Fruit fly (Drosophila melanogaster) whole organism, embryonic: ENCODE measurements around the gene cold.

ENCODE experiments used
- Atf-2 ChIP-seq: fragments of 200-800 bp; sonication (Bioruptor generic); optimal IDR thresholded peaks from 2 replicates; lab custom pipeline; 2016; ENCODE audit warnings: missing biosample characterization, missing genetic modification characterization
- CG10209 ChIP-seq: fragments of 200-800 bp; sonication (Bioruptor generic); optimal IDR thresholded peaks from 3 replicates; lab custom pipeline; 2017; ENCODE audit warnings: missing biosample characterization, mild to moderate bottlenecking, missing genetic modification characterization, missing genetic modification reagents
- CG10565 ChIP-seq: fragments of 200-800 bp; sonication (Bioruptor generic); optimal IDR thresholded peaks from 3 replicates; lab custom pipeline; 2016; ENCODE audit warnings: missing biosample characterization, mild to moderate bottlenecking, missing genetic modification characterization
- CG12299 ChIP-seq: fragments of 200-800 bp; sonication (Bioruptor generic); optimal IDR thresholded peaks from 2 replicates; lab custom pipeline; 2018; ENCODE audit warnings: missing biosample characterization, mild to moderate bottlenecking, missing genetic modification characterization
- CG12769 ChIP-seq: fragments of 200-800 bp; sonication (Bioruptor generic); optimal IDR thresholded peaks from 2 replicates; lab custom pipeline; 2019; ENCODE audit warnings: missing biosample characterization, mild to moderate bottlenecking, missing genetic modification characterization, moderate library complexity
- CG13287 ChIP-seq: fragments of 200-800 bp; sonication (Bioruptor generic); IDR thresholded peaks from 2 replicates; pipeline ENCODE4 v1.3.6; 2022; ENCODE audit warnings: missing biosample characterization, missing genetic modification characterization; ENCODE audit not compliant: partially characterized antibody
- CG13296 ChIP-seq: fragments of 200-800 bp; sonication (Bioruptor generic); optimal IDR thresholded peaks from 3 replicates; lab custom pipeline; 2018; ENCODE audit warnings: missing biosample characterization, mild to moderate bottlenecking, missing genetic modification characterization
- CG13424 ChIP-seq: fragments of 200-800 bp; sonication (Bioruptor generic); optimal IDR thresholded peaks from 2 replicates; lab custom pipeline; 2019; ENCODE audit warnings: missing biosample characterization, mild to moderate bottlenecking, missing genetic modification characterization, moderate library complexity
- CG16863 ChIP-seq: fragments of 200-800 bp; sonication (Bioruptor generic); optimal IDR thresholded peaks from 3 replicates; lab custom pipeline; 2016; ENCODE audit warnings: missing biosample characterization, missing genetic modification characterization
- CG17328 ChIP-seq: fragments of 200-800 bp; sonication (Bioruptor generic); IDR thresholded peaks from 2 replicates; pipeline ENCODE4 v1.3.6; 2022; ENCODE audit warnings: missing biosample characterization, missing genetic modification characterization
- CG1792 ChIP-seq: fragments of 200-800 bp; sonication (Bioruptor generic); optimal IDR thresholded peaks from 2 replicates; lab custom pipeline; 2016; ENCODE audit warnings: missing biosample characterization, missing genetic modification characterization
- CG34376 ChIP-seq: fragments of 200-800 bp; sonication (Bioruptor generic); optimal IDR thresholded peaks from 2 replicates; lab custom pipeline; 2018; ENCODE audit warnings: missing biosample characterization, mild to moderate bottlenecking, missing genetic modification characterization
- CG4282 ChIP-seq: fragments of 200-800 bp; sonication (Bioruptor generic); optimal IDR thresholded peaks from 2 replicates; lab custom pipeline; 2016; ENCODE audit warnings: missing biosample characterization, missing genetic modification characterization
- CG4424 ChIP-seq: fragments of 200-800 bp; sonication (Bioruptor generic); optimal IDR thresholded peaks from 3 replicates; lab custom pipeline; 2016; ENCODE audit warnings: missing biosample characterization, missing genetic modification characterization
- CG4617 ChIP-seq: fragments of 200-800 bp; sonication (Bioruptor generic); optimal IDR thresholded peaks from 3 replicates; lab custom pipeline; 2016; ENCODE audit warnings: missing biosample characterization, missing genetic modification characterization, borderline replicate concordance
- CG5953 ChIP-seq: fragments of 200-800 bp; sonication (Bioruptor generic); IDR thresholded peaks from 2 replicates; pipeline ENCODE4 v1.3.6; 2022; ENCODE audit warnings: missing biosample characterization, missing genetic modification characterization
- CG8388 ChIP-seq: fragments of 200-800 bp; sonication (Bioruptor generic); optimal IDR thresholded peaks from 2 replicates; lab custom pipeline; 2019; ENCODE audit warnings: missing biosample characterization, mild to moderate bottlenecking, missing genetic modification characterization, moderate library complexity
- CG9932 ChIP-seq: fragments of 200-800 bp; sonication (Bioruptor generic); IDR thresholded peaks from 2 replicates; pipeline ENCODE4 v1.3.6; 2022; ENCODE audit warnings: missing biosample characterization, missing genetic modification characterization
- D19B ChIP-seq: fragments of 200-800 bp; sonication (Bioruptor generic); optimal IDR thresholded peaks from 2 replicates; lab custom pipeline; 2017; ENCODE audit warnings: missing biosample characterization, mild to moderate bottlenecking, missing genetic modification characterization
- Dad ChIP-seq: fragments of 200-800 bp; sonication (Bioruptor generic); optimal IDR thresholded peaks from 3 replicates; lab custom pipeline; 2016; ENCODE audit warnings: missing biosample characterization, missing genetic modification characterization
- Deaf1 ChIP-seq: fragments of 200-800 bp; optimal IDR thresholded peaks from 3 replicates; lab custom pipeline; 2019; ENCODE audit warnings: missing biosample characterization, mild to moderate bottlenecking, missing genetic modification characterization, moderate library complexity
- E2f1 ChIP-seq: fragments of 200-800 bp; sonication (Bioruptor generic); IDR thresholded peaks from 2 replicates; pipeline ENCODE4 v1.3.6; 2022; ENCODE audit warnings: missing biosample characterization, missing genetic modification characterization
- E2f2 ChIP-seq: fragments of 200-800 bp; sonication (Bioruptor generic); IDR thresholded peaks from 2 replicates; pipeline ENCODE4 v1.3.6; 2022; ENCODE audit warnings: missing biosample characterization, missing genetic modification characterization
- Ets97D ChIP-seq: fragments of 200-800 bp; sonication (Bioruptor generic); optimal IDR thresholded peaks from 3 replicates; lab custom pipeline; 2016; ENCODE audit warnings: missing biosample characterization, missing genetic modification characterization
- H2.0 ChIP-seq: fragments of 200-800 bp; sonication (Bioruptor generic); IDR thresholded peaks from 2 replicates; pipeline ENCODE4 v1.3.6; 2022; ENCODE audit warnings: missing biosample characterization, missing genetic modification characterization
- Hand ChIP-seq: fragments of 200-800 bp; sonication (Bioruptor generic); optimal IDR thresholded peaks from 2 replicates; lab custom pipeline; 2017; ENCODE audit warnings: mild to moderate bottlenecking, missing biosample characterization, missing genetic modification reagents, missing genetic modification characterization
- HmgD ChIP-seq: fragments of 200-800 bp; sonication (Bioruptor generic); optimal IDR thresholded peaks from 3 replicates; lab custom pipeline; 2016; ENCODE audit warnings: missing biosample characterization, missing genetic modification characterization
- NC2α ChIP-seq: fragments of 200-800 bp; sonication (Bioruptor generic); optimal IDR thresholded peaks from 2 replicates; lab custom pipeline; 2016; ENCODE audit warnings: missing biosample characterization, missing genetic modification characterization
- Nf-YB ChIP-seq: fragments of 200-800 bp; sonication (Bioruptor generic); optimal IDR thresholded peaks from 3 replicates; lab custom pipeline; 2019; ENCODE audit warnings: missing biosample characterization, mild to moderate bottlenecking, missing genetic modification characterization, moderate library complexity
- Sry-δ ChIP-seq: fragments of 200-800 bp; sonication (Bioruptor generic); optimal IDR thresholded peaks from 2 replicates; lab custom pipeline; 2016; ENCODE audit warnings: missing biosample characterization, missing genetic modification characterization
- Xbp1 ChIP-seq: fragments of 200-800 bp; sonication (Bioruptor generic); optimal IDR thresholded peaks from 3 replicates; lab custom pipeline; 2016; ENCODE audit warnings: missing biosample characterization, mild to moderate bottlenecking, missing genetic modification characterization
- ara ChIP-seq: fragments of 200-800 bp; sonication (Bioruptor generic); IDR thresholded peaks from 2 replicates; pipeline ENCODE4 v1.3.6; 2022; ENCODE audit warnings: missing biosample characterization, missing genetic modification characterization
- bcd ChIP-seq: fragments of 200-800 bp; sonication (Bioruptor generic); optimal IDR thresholded peaks from 2 replicates; lab custom pipeline; 2017; ENCODE audit warnings: missing biosample characterization, mild to moderate bottlenecking, missing genetic modification characterization
- bigmax ChIP-seq: fragments of 200-800 bp; sonication (Bioruptor generic); optimal IDR thresholded peaks from 2 replicates; lab custom pipeline; 2018; ENCODE audit warnings: missing biosample characterization, mild to moderate bottlenecking, missing genetic modification characterization
- danr ChIP-seq: fragments of 200-800 bp; sonication (Bioruptor generic); IDR thresholded peaks from 2 replicates; pipeline ENCODE4 v1.3.6; 2022; ENCODE audit warnings: missing biosample characterization, missing genetic modification characterization
- dm ChIP-seq: fragments of 200-800 bp; sonication (Bioruptor generic); optimal IDR thresholded peaks from 3 replicates; lab custom pipeline; 2016; ENCODE audit warnings: missing biosample characterization, missing genetic modification characterization
- fd3F ChIP-seq: fragments of 200-800 bp; sonication (Bioruptor generic); optimal IDR thresholded peaks from 2 replicates; lab custom pipeline; 2018; ENCODE audit warnings: missing biosample characterization, mild to moderate bottlenecking, missing genetic modification characterization, moderate library complexity
- fu2 ChIP-seq: fragments of 200-800 bp; sonication (Bioruptor generic); optimal IDR thresholded peaks from 2 replicates; lab custom pipeline; 2016; ENCODE audit warnings: missing biosample characterization, missing genetic modification characterization
- h ChIP-seq: fragments of >200 bp; optimal IDR thresholded peaks from 2 replicates; lab custom pipeline; 2017
- hkb ChIP-seq, 2 experiments: fragments of 200-800 bp in 1 of 2; fragments of >200 bp in 1 of 2; sonication (Bioruptor generic) in 1 of 2; IDR thresholded peaks in 1 of 2; optimal IDR thresholded peaks in 1 of 2; 2 replicates each; pipeline versions ENCODE4 v1.3.6 to Lab custom; 2017 to 2022; ENCODE audit warnings: missing biosample characterization in 1 of 2, missing genetic modification characterization in 1 of 2
- nerfin-1 ChIP-seq: fragments of 200-800 bp; sonication (Bioruptor generic); optimal IDR thresholded peaks from 3 replicates; lab custom pipeline; 2019; ENCODE audit warnings: missing biosample characterization, mild to moderate bottlenecking, missing genetic modification characterization, moderate library complexity
- otp ChIP-seq: fragments of 200-800 bp; sonication (Bioruptor generic); IDR thresholded peaks from 3 replicates; pipeline ENCODE4, ENCODE4 v1.3.6; 2022; ENCODE audit warnings: missing biosample characterization, missing genetic modification characterization
- pan ChIP-seq, 4 experiments: fragments of >200 bp in 3 of 4; fragments of 200-800 bp in 1 of 4; sonication (Bioruptor generic) in 1 of 4; optimal IDR thresholded peaks in 3 of 4; IDR thresholded peaks in 1 of 4; 2 replicates each; pipeline versions ENCODE4 v1.3.6 to Lab custom; 2017 to 2022; ENCODE audit warnings: missing biosample characterization in 2 of 4, missing genetic modification characterization in 2 of 4, mixed read lengths in 1 of 4
- psq ChIP-seq: fragments of 200-800 bp; sonication (Bioruptor generic); optimal IDR thresholded peaks from 2 replicates; lab custom pipeline; 2017; ENCODE audit warnings: missing biosample characterization, missing genetic modification characterization
- rib ChIP-seq: fragments of 200-800 bp; sonication (Bioruptor generic); IDR thresholded peaks from 2 replicates; pipeline ENCODE4 v1.3.6; 2022; ENCODE audit warnings: missing biosample characterization, missing genetic modification characterization
- scrt ChIP-seq: fragments of 200-800 bp; sonication (Bioruptor generic); optimal IDR thresholded peaks from 2 replicates; lab custom pipeline; 2018; ENCODE audit warnings: missing biosample characterization, mild to moderate bottlenecking, missing genetic modification characterization, moderate library complexity
- sens ChIP-seq: fragments of 200-800 bp; sonication (Bioruptor generic); peaks from one replicate; lab custom pipeline; 2016; ENCODE audit warnings: missing biosample characterization, missing genetic modification characterization
- sens-2 ChIP-seq: fragments of 200-800 bp; sonication (Bioruptor generic); IDR thresholded peaks from 2 replicates; pipeline ENCODE4 v1.3.6; 2022; ENCODE audit warnings: missing biosample characterization, missing genetic modification characterization
- so ChIP-seq: fragments of 200-800 bp; sonication (Bioruptor generic); IDR thresholded peaks from 3 replicates; pipeline ENCODE4 v1.3.6; 2022; ENCODE audit warnings: missing biosample characterization, missing genetic modification characterization
- sob ChIP-seq: fragments of 200-800 bp; sonication (Bioruptor generic); IDR thresholded peaks from 2 replicates; pipeline ENCODE4 v1.3.6; 2022; ENCODE audit warnings: missing biosample characterization, missing genetic modification characterization
- sr ChIP-seq: fragments of 200-800 bp; sonication (Bioruptor generic); IDR thresholded peaks from 3 replicates; pipeline ENCODE4 v1.3.6; 2022; ENCODE audit warnings: missing biosample characterization, missing genetic modification characterization

cold gene

DNA sequence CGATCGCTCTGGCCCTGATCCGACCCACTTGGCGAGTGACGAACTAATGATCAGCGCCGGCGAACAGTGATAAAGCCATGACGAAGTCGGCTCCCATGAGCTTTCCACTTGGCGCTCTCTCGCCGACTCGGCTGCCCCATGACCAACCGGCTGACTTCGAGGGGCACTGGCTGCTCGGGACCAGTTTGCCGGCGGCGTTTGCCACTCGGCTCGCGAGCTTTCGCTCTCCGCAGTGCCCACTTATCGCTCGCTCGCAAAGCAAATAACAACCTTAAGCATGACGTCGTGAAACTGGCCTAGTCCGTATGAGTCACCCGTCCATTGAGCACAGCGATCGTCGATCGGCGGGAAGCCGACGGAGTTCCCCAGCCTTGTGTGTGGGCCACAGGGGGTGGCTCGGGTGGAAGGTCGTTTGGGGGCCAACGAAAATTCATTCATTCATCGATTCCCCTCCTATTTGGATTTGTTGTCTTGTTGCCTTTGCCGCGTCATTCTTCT is 21.6 kb upstream of the cold start, which contains the start of gene Ets21C (continued):
- TF ChIP-seq fu2 (no peak), Dad (GFP tag; lab: Kevin White, UChicago) (no peak), H2.0 (GFP tag; lab: Robert Waterston, UW) (no peak), CG13296 (peak; percentile 23), CG4282 (GFP tag; lab: Kevin White, UChicago) (no peak), HmgD (GFP tag; lab: Kevin White, UChicago) (no peak), danr (GFP tag; lab: Robert Waterston, UW) (no peak), dm (GFP tag; lab: Kevin White, UChicago) (no peak), CG4424 (GFP tag; lab: Kevin White, UChicago) (no peak), sens-2 (GFP tag; lab: Robert Waterston, UW) (no peak), so (no peak), CG1792 (GFP tag; lab: Kevin White, UChicago) (no peak), h (lab: Kevin White, UChicago) (no peak), D19B (GFP tag; lab: Kevin White, UChicago) (no peak), E2f1 (GFP tag; lab: Robert Waterston, UW) (no peak), Deaf1 (tag; lab: Kevin White, UChicago) (peak; percentile 97), Xbp1 (GFP tag; lab: Kevin White, UChicago) (no peak), CG5953 (GFP tag; lab: Robert Waterston, UW) (no peak), nerfin-1 (tag; lab: Kevin White, UChicago) (no peak), sob (GFP tag; lab: Robert Waterston, UW) (no peak; the same call in 1 of the 2 replicates), CG34376 (GFP tag; lab: Kevin White, UChicago) (peak; percentile 69), Ets97D (GFP tag; lab: Kevin White, UChicago) (no peak), Atf-2 (GFP tag; lab: Kevin White, UChicago) (no peak), bcd (GFP tag; lab: Kevin White, UChicago) (no peak), CG12769 (tag; lab: Kevin White, UChicago) (peak; percentile 93), sens (GFP tag; lab: Kevin White, UChicago) (peak; percentile 69), CG16863 (GFP tag; lab: Kevin White, UChicago) (no peak), CG13424 (tag; lab: Kevin White, UChicago) (no peak), CG9932 (GFP tag; lab: Robert Waterston, UW) (peak; percentile 36), hkb (optimal IDR thresholded peaks at IDR 0.05; lab: Kevin White, UChicago) (no peak), hkb (GFP tag; IDR thresholded peaks at IDR 0.05; lab: Robert Waterston, UW) (no peak; the same call in 1 of the 2 replicates), E2f2 (GFP tag; lab: Robert Waterston, UW) (no peak), sr (GFP tag; lab: Robert Waterston, UW) (0 out of 3 replicates have a peak, but pooled peaks have one; percentile 4), otp (GFP tag; lab: Robert Waterston, UW) (no peak), bigmax (GFP tag; lab: Kevin White, UChicago) (no peak), CG4617 (no peak), Sry-δ (GFP tag; lab: Kevin White, UChicago) (no peak), psq (GFP tag; lab: Kevin White, UChicago) (no peak), CG12299 (tag; lab: Kevin White, UChicago) (no peak), CG8388 (GFP tag; lab: Kevin White, UChicago) (no peak), Hand (GFP tag; lab: Kevin White, UChicago) (no peak), CG17328 (GFP tag; lab: Robert Waterston, UW) (no peak), CG10209 (GFP tag; lab: Kevin White, UChicago) (no peak), ara (GFP tag; lab: Robert Waterston, UW) (no peak), NC2α (GFP tag; lab: Kevin White, UChicago) (no peak), CG10565 (no peak), CG13287 (peak; percentile 65), rib (0 out of 2 replicates have a peak, but pooled peaks have one; percentile 40), fd3F (GFP tag; lab: Kevin White, UChicago) (no peak), pan (optimal IDR thresholded peaks at IDR 0.05; lab: Kevin White, UChicago) (no peak), pan (GFP tag; optimal IDR thresholded peaks at IDR 0.05 in 1 of 2, IDR thresholded peaks at IDR 0.05 in 1 of 2) (no peak), scrt (GFP tag; lab: Kevin White, UChicago) (no peak), Nf-YB (no peak)
